Worm (Caenorhabditis elegans) whole organism, L1 larva: ENCODE measurements around the gene ZK228.1.

ENCODE experiments used
- ets-5 ChIP-seq: fragments of 200-800 bp; sonication (Bioruptor generic); IDR thresholded peaks from 2 replicates; pipeline ENCODE4 v1.3.6; 2022; ENCODE audit warnings: missing genetic modification characterization, missing compliant biosample characterization
- fkh-8 ChIP-seq: sonication (generic microtip); optimal IDR thresholded peaks from 2 replicates; lab custom pipeline; 2016; ENCODE audit warnings: mild to moderate bottlenecking, missing genetic modification characterization, missing compliant biosample characterization
- nhr-237 ChIP-seq: fragments of 150-350 bp; optimal IDR thresholded peaks from 2 replicates; lab custom pipeline; 2014; ENCODE audit warnings: missing biosample characterization, missing genetic modification characterization

ce11 chrV:18414051-18414450 is 30.2 kb upstream of the ZK228.1 start, which contains the start of gene txt-8:
- TF ChIP-seq fkh-8 (tag; lab: Kevin White, UChicago): no peak
- no peak for TF ChIP-seq ets-5
- TF ChIP-seq nhr-237 (tag; lab: Kevin White, UChicago): no peak
